Fruit fly (Drosophila melanogaster): ENCODE results near the gene CG11858.

Gene CG11858

dm6 chr3R:25239880-25240279, 22.7 kb upstream of the CG11858 start, which contains the start of gene to:
Gene to, plus strand, starts transcription at chr3R:25240180.
- TF ChIP-seq topi (GFP tag; optimal IDR thresholded peaks at IDR 0.05), result no peak
- TF ChIP-seq svp (GFP tag), result no peak
- TF ChIP-seq CG6854 (GFP tag; optimal IDR thresholded peaks at IDR 0.05), result no peak
- TF ChIP-seq CG8632 (GFP tag; optimal IDR thresholded peaks at IDR 0.05), result no peak
- TF ChIP-seq net (GFP tag; optimal IDR thresholded peaks at IDR 0.05), result no peak
- no peak for TF ChIP-seq Blimp-1 (GFP tag; optimal IDR thresholded peaks at IDR 0.05)
- no peak for TF ChIP-seq CG6276 (GFP tag; optimal IDR thresholded peaks at IDR 0.05)
- no peak for TF ChIP-seq CG6163 (GFP tag; IDR thresholded peaks at IDR 0.05)
- TF ChIP-seq Hr38 (GFP tag; optimal IDR thresholded peaks at IDR 0.05), result no peak
- no peak for TF ChIP-seq CG10631 (GFP tag; optimal IDR thresholded peaks at IDR 0.05)

- TF ChIP-seq CG3032 (tag; optimal IDR thresholded peaks at IDR 0.05) (no peak), fd85E (GFP tag; optimal IDR thresholded peaks at IDR 0.05) (no peak), Eip75B (GFP tag; optimal IDR thresholded peaks at IDR 0.05) (no peak), CG11902 (GFP tag; optimal IDR thresholded peaks at IDR 0.05) (no peak), CG10631 (GFP tag; optimal IDR thresholded peaks at IDR 0.05) (no peak), CG31627 (GFP tag; optimal IDR thresholded peaks at IDR 0.05) (no peak), CG8319 (GFP tag; optimal IDR thresholded peaks at IDR 0.05) (no peak), Eip93F (GFP tag; optimal IDR thresholded peaks at IDR 0.05) (no peak), vri (GFP tag; optimal IDR thresholded peaks at IDR 0.05) (no peak), CG11294 (GFP tag; IDR thresholded peaks at IDR 0.05) (no peak), lz (GFP tag; optimal IDR thresholded peaks at IDR 0.05) (no peak), CG11762 (GFP tag; optimal IDR thresholded peaks at IDR 0.05; ENCODE audit: insufficient read depth) (no peak), Sox14 (GFP tag; optimal IDR thresholded peaks at IDR 0.05) (no peak), CG6808 (GFP tag; optimal IDR thresholded peaks at IDR 0.05) (no peak), eg (GFP tag; IDR thresholded peaks at IDR 0.05) (no peak), topi (GFP tag; optimal IDR thresholded peaks at IDR 0.05) (no peak), Eip78C (GFP tag) (no peak)
These were observed 21.0 kb upstream of the CG11858 start, which contains the start of gene CG11854 for dm6 chr3R:25241507-25242070. Gene CG11854, plus strand, starts transcription at chr3R:25242020.

dm6 chr3R:25245052-25245813, 17.3 kb upstream of the CG11858 start, which contains the start of gene bam:
Gene bam, minus strand, starts transcription at chr3R:25245109.
- TF ChIP-seq acj6 (GFP tag; optimal IDR thresholded peaks at IDR 0.05), result no peak
- TF ChIP-seq CG31627 (GFP tag; optimal IDR thresholded peaks at IDR 0.05), result no peak
- no peak for TF ChIP-seq CG3919 (GFP tag; optimal IDR thresholded peaks at IDR 0.05)
- no peak for TF ChIP-seq CG16779 (tag; optimal IDR thresholded peaks at IDR 0.05)
- no peak for TF ChIP-seq eg (GFP tag; IDR thresholded peaks at IDR 0.05)
- TF ChIP-seq Hr4 (GFP tag; optimal IDR thresholded peaks at IDR 0.05), result no peak
- TF ChIP-seq fkh (GFP tag; optimal IDR thresholded peaks at IDR 0.05), result peak; percentile 11
- TF ChIP-seq Met (GFP tag; optimal IDR thresholded peaks at IDR 0.05), result no peak
- peak; percentile 75 for TF ChIP-seq svp (GFP tag)
- TF ChIP-seq CG15336 (GFP tag; IDR thresholded peaks at IDR 0.05), result no peak

dm6 chr3R:25247379-25247869, 15.1 kb upstream of the CG11858 start, which contains the start of the genes RpS27 and Nup37:
Gene RpS27, minus strand, starts transcription at chr3R:25247514.
Gene Nup37, plus strand, starts transcription at chr3R:25247658.
- TF ChIP-seq spab (GFP tag; optimal IDR thresholded peaks at IDR 0.05) (peak; percentile 76), esn (GFP tag; optimal IDR thresholded peaks at IDR 0.05) (peak; percentile 98), cyc (GFP tag; optimal IDR thresholded peaks at IDR 0.05) (peak; percentile 98), CG11762 (GFP tag; optimal IDR thresholded peaks at IDR 0.05; ENCODE audit: insufficient read depth) (peak; percentile 88), CG6792 (GFP tag; optimal IDR thresholded peaks at IDR 0.05) (peak; percentile 91), CG8319 (GFP tag; optimal IDR thresholded peaks at IDR 0.05) (peak; percentile 95), CG16779 (tag; optimal IDR thresholded peaks at IDR 0.05) (peak; percentile 94), CG8119 (GFP tag; IDR thresholded peaks at IDR 0.05) (peak; percentile 57; the same call in 2 of the 3 replicates), fd85E (GFP tag; optimal IDR thresholded peaks at IDR 0.05) (peak; percentile 89), fd59A (GFP tag; optimal IDR thresholded peaks at IDR 0.05) (peak; percentile 90), Sox102F (GFP tag; optimal IDR thresholded peaks at IDR 0.05) (peak; percentile 95), Eip78C (GFP tag) (peak; percentile 97), CG6163 (GFP tag; IDR thresholded peaks at IDR 0.05) (peak; percentile 96), CG32006 (GFP tag; optimal IDR thresholded peaks at IDR 0.05) (peak; percentile 75), Smox (GFP tag; optimal IDR thresholded peaks at IDR 0.05) (peak; percentile 91), Sox14 (GFP tag; optimal IDR thresholded peaks at IDR 0.05) (peak; percentile 91), CG3919 (GFP tag; optimal IDR thresholded peaks at IDR 0.05) (peak; percentile 98), CG3032 (tag; optimal IDR thresholded peaks at IDR 0.05) (peak; percentile 88), Met (GFP tag; optimal IDR thresholded peaks at IDR 0.05) (peak; percentile 96), Blimp-1 (GFP tag; optimal IDR thresholded peaks at IDR 0.05) (peak; percentile 90), CG10669 (GFP tag; optimal IDR thresholded peaks at IDR 0.05) (peak; percentile 87), CG6808 (GFP tag; optimal IDR thresholded peaks at IDR 0.05) (peak; percentile 90), Eip75B (GFP tag; optimal IDR thresholded peaks at IDR 0.05) (peak; percentile 96)
